Worm (Caenorhabditis elegans) whole organism, young adult: ENCODE data around the gene F28C6.8.

Experiments used
- C06A6.2 ChIP-seq: fragments of 200-800 bp; sonication (Bioruptor generic); conservative IDR thresholded peaks from 2 replicates; pipeline ENCODE4 v1.3.6; 2022; ENCODE audit warnings: missing genetic modification characterization, missing compliant biosample characterization
- F22D6.2 ChIP-seq: sonication (generic microtip); optimal IDR thresholded peaks from 2 replicates; lab custom pipeline; 2016; ENCODE audit warnings: mild to moderate bottlenecking, missing genetic modification characterization, missing compliant biosample characterization
- F23B12.7 ChIP-seq: sonication (generic microtip); optimal IDR thresholded peaks from 2 replicates; lab custom pipeline; 2017; ENCODE audit warnings: missing genetic modification characterization, mild to moderate bottlenecking, missing compliant biosample characterization, antibody characterized with exemption, moderate library complexity; ENCODE audit not compliant: insufficient read depth
- F39B2.1 ChIP-seq: fragments of 200-800 bp; sonication (Bioruptor generic); IDR thresholded peaks from 2 replicates; pipeline ENCODE4 v1.3.6; 2022; ENCODE audit warnings: missing genetic modification reagents, missing genetic modification characterization, missing compliant biosample characterization
- F49E8.2 ChIP-seq: sonication (generic microtip); optimal IDR thresholded peaks from 3 replicates; lab custom pipeline; 2017; ENCODE audit warnings: missing genetic modification characterization, mild to moderate bottlenecking, missing compliant biosample characterization, antibody characterized with exemption, moderate library complexity; ENCODE audit not compliant: insufficient read depth
- F52B5.7 ChIP-seq: sonication (generic microtip); optimal IDR thresholded peaks from 2 replicates; lab custom pipeline; 2016; ENCODE audit warnings: mild to moderate bottlenecking, missing genetic modification characterization, missing compliant biosample characterization
- T07F8.4 ChIP-seq: sonication (generic microtip); optimal IDR thresholded peaks from 2 replicates; lab custom pipeline; 2016; ENCODE audit warnings: mild to moderate bottlenecking, missing genetic modification characterization, moderate library complexity, missing compliant biosample characterization
- T26A5.8 ChIP-seq: sonication (generic microtip); optimal IDR thresholded peaks from 2 replicates; lab custom pipeline; 2016; ENCODE audit warnings: missing genetic modification characterization, missing compliant biosample characterization
- Y95B8A.8 ChIP-seq: fragments of 200-800 bp; sonication (Bioruptor generic); IDR thresholded peaks from 2 replicates; pipeline ENCODE4 v1.3.6; 2022; ENCODE audit warnings: missing genetic modification reagents, missing genetic modification characterization, missing compliant biosample characterization
- akir-1 ChIP-seq: fragments of 200-800 bp; sonication (Bioruptor generic); optimal IDR thresholded peaks from 2 replicates; lab custom pipeline; 2018; ENCODE audit warnings: mild to moderate bottlenecking, missing genetic modification characterization, moderate library complexity, missing compliant biosample characterization
- aptf-2 ChIP-seq: fragments of 200-800 bp; sonication (Bioruptor generic); conservative IDR thresholded peaks from 2 replicates; pipeline ENCODE4 v1.3.6; 2022; ENCODE audit warnings: missing genetic modification reagents, missing genetic modification characterization, missing compliant biosample characterization
- aptf-3 ChIP-seq: fragments of 200-800 bp; sonication (Bioruptor generic); IDR thresholded peaks from 2 replicates; pipeline ENCODE4 v1.3.6; 2022; ENCODE audit warnings: missing genetic modification characterization, missing compliant biosample characterization
- atf-7 ChIP-seq: sonication (generic microtip); optimal IDR thresholded peaks from 2 replicates; lab custom pipeline; 2017; ENCODE audit warnings: mild to moderate bottlenecking, missing genetic modification characterization, missing compliant biosample characterization
- attf-5 ChIP-seq: fragments of 200-800 bp; sonication (Bioruptor generic); optimal IDR thresholded peaks from 2 replicates; lab custom pipeline; 2018; ENCODE audit warnings: mild to moderate bottlenecking, missing genetic modification characterization, missing compliant biosample characterization
- bed-2 ChIP-seq: fragments of 200-800 bp; sonication (Bioruptor generic); IDR thresholded peaks from 2 replicates; pipeline ENCODE4 v1.3.6; 2022; ENCODE audit warnings: missing genetic modification reagents, missing genetic modification characterization, missing compliant biosample characterization
- cebp-2 ChIP-seq: fragments of 200-800 bp; sonication (Bioruptor generic); IDR thresholded peaks from 2 replicates; pipeline ENCODE4 v1.3.6; 2022; ENCODE audit warnings: missing genetic modification characterization, missing compliant biosample characterization
- ceh-100 ChIP-seq: fragments of 200-800 bp; sonication (Bioruptor generic); IDR thresholded peaks from 2 replicates; pipeline ENCODE4 v1.3.6; 2022; ENCODE audit warnings: missing genetic modification reagents, missing genetic modification characterization, missing compliant biosample characterization
- ceh-40 ChIP-seq: fragments of 200-800 bp; sonication (Bioruptor generic); IDR thresholded peaks from 2 replicates; pipeline ENCODE4 v1.3.6; 2022; ENCODE audit warnings: missing genetic modification characterization, missing compliant biosample characterization
- chd-7 ChIP-seq: sonication (generic microtip); optimal IDR thresholded peaks from 2 replicates; lab custom pipeline; 2016; ENCODE audit warnings: mild to moderate bottlenecking, missing genetic modification characterization, moderate library complexity, missing compliant biosample characterization
- die-1 ChIP-seq: sonication (generic microtip); optimal IDR thresholded peaks from 2 replicates; lab custom pipeline; 2016; ENCODE audit warnings: missing genotype, mild to moderate bottlenecking, missing genetic modification characterization, missing compliant biosample characterization
- dox-1 ChIP-seq: fragments of 200-800 bp; sonication (Bioruptor generic); IDR thresholded peaks from 2 replicates; pipeline ENCODE4 v1.3.6; 2022; ENCODE audit warnings: missing genetic modification reagents, missing genetic modification characterization, missing compliant biosample characterization
- egl-44 ChIP-seq: fragments of 200-800 bp; sonication (Bioruptor generic); IDR thresholded peaks from 2 replicates; pipeline ENCODE4 v1.3.6; 2022; ENCODE audit warnings: missing genetic modification reagents, missing genetic modification characterization, missing compliant biosample characterization
- ets-4 ChIP-seq: fragments of 200-800 bp; sonication (Bioruptor generic); optimal IDR thresholded peaks from 2 replicates; lab custom pipeline; 2018; ENCODE audit warnings: mild to moderate bottlenecking, missing genetic modification characterization, missing compliant biosample characterization
- gei-17 ChIP-seq: fragments of 200-800 bp; sonication (Bioruptor generic); optimal IDR thresholded peaks from 2 replicates; lab custom pipeline; 2018; ENCODE audit warnings: mild to moderate bottlenecking, missing genetic modification characterization, missing compliant biosample characterization
- him-1 ChIP-seq: sonication (generic microtip); optimal IDR thresholded peaks from 2 replicates; lab custom pipeline; 2016; ENCODE audit warnings: missing genotype, missing genetic modification reagents, missing genetic modification characterization, missing compliant biosample characterization
- hlh-26 ChIP-seq: fragments of 200-800 bp; sonication (Bioruptor generic); conservative IDR thresholded peaks from 2 replicates; pipeline ENCODE4 v1.3.6; 2022; ENCODE audit warnings: missing genetic modification reagents, missing genetic modification characterization, missing compliant biosample characterization
- hmg-1.2 ChIP-seq: fragments of 200-800 bp; sonication (Bioruptor generic); IDR thresholded peaks from 2 replicates; pipeline ENCODE4 v1.3.6; 2022; ENCODE audit warnings: missing genetic modification reagents, missing genetic modification characterization, missing compliant biosample characterization
- hsf-1 ChIP-seq: fragments of 200-800 bp; sonication (Bioruptor generic); IDR thresholded peaks from 2 replicates; pipeline ENCODE4 v1.3.6; 2022; ENCODE audit warnings: missing genetic modification reagents, missing genetic modification characterization, missing compliant biosample characterization
- lin-26 ChIP-seq: fragments of 200-800 bp; sonication (Bioruptor generic); IDR thresholded peaks from 2 replicates; pipeline ENCODE4 v1.3.6; 2022; ENCODE audit warnings: missing genetic modification reagents, missing genetic modification characterization, missing compliant biosample characterization
- lin-35 ChIP-seq, 3 experiments: fragments of 150-350 bp in 2 of 3; sonication (generic microtip) in 1 of 3; optimal IDR thresholded peaks; 2 replicates each; lab custom pipeline; 2014 to 2018; ENCODE audit warnings: missing biosample characterization in 3 of 3, missing genetic modification characterization in 3 of 3, missing genetic modification reagents in 3 of 3
- lin-40 ChIP-seq: sonication (generic microtip); optimal IDR thresholded peaks from 2 replicates; lab custom pipeline; 2016; ENCODE audit warnings: missing genetic modification characterization, mild to moderate bottlenecking, missing compliant biosample characterization, missing genotype, missing genetic modification reagents
- lir-1 ChIP-seq: fragments of 200-800 bp; sonication (Bioruptor generic); conservative IDR thresholded peaks from 2 replicates; pipeline ENCODE4 v1.3.6; 2022; ENCODE audit warnings: missing genetic modification reagents, missing genetic modification characterization, missing compliant biosample characterization
- lsl-1 ChIP-seq: fragments of 200-800 bp; sonication (Bioruptor generic); optimal IDR thresholded peaks from 2 replicates; lab custom pipeline; 2018; ENCODE audit warnings: mild to moderate bottlenecking, missing genetic modification characterization, moderate library complexity, missing compliant biosample characterization
- mxl-1 ChIP-seq: sonication (generic microtip); optimal IDR thresholded peaks from 2 replicates; lab custom pipeline; 2016; ENCODE audit warnings: missing genetic modification characterization, missing compliant biosample characterization
- nhr-27 ChIP-seq: fragments of 200-800 bp; sonication (Bioruptor generic); optimal IDR thresholded peaks from 2 replicates; lab custom pipeline; 2018; ENCODE audit warnings: mild to moderate bottlenecking, missing genetic modification characterization, moderate library complexity, missing compliant biosample characterization
- sea-2 ChIP-seq: fragments of 200-800 bp; sonication (Bioruptor generic); IDR thresholded peaks from 2 replicates; pipeline ENCODE4 v1.3.6; 2022; ENCODE audit warnings: missing genetic modification characterization, missing compliant biosample characterization
- somi-1 ChIP-seq: fragments of 200-800 bp; sonication (Bioruptor generic); optimal IDR thresholded peaks from 2 replicates; lab custom pipeline; 2018; ENCODE audit warnings: mild to moderate bottlenecking, missing genetic modification characterization, missing compliant biosample characterization
- sptf-2 ChIP-seq: fragments of 200-800 bp; sonication (Bioruptor generic); optimal IDR thresholded peaks from 2 replicates; lab custom pipeline; 2018; ENCODE audit warnings: mild to moderate bottlenecking, missing genetic modification characterization, missing compliant biosample characterization
- tbp1 ChIP-seq: fragments of 200-800 bp; sonication (Bioruptor generic); optimal IDR thresholded peaks from 2 replicates; lab custom pipeline; 2018; ENCODE audit warnings: mild to moderate bottlenecking, missing genetic modification characterization, missing compliant biosample characterization
- tlf-1 ChIP-seq: fragments of 200-800 bp; sonication (Bioruptor generic); optimal IDR thresholded peaks from 2 replicates; lab custom pipeline; 2018; ENCODE audit warnings: mild to moderate bottlenecking, missing genetic modification characterization, missing compliant biosample characterization
- xnd-1 ChIP-seq: sonication (generic microtip); optimal IDR thresholded peaks from 2 replicates; lab custom pipeline; 2016; ENCODE audit warnings: missing genotype, missing genetic modification reagents, missing genetic modification characterization, missing compliant biosample characterization
- ztf-26 ChIP-seq: sonication (generic microtip); optimal IDR thresholded peaks from 2 replicates; lab custom pipeline; 2017; ENCODE audit warnings: missing genetic modification characterization, missing compliant biosample characterization
- ztf-28 ChIP-seq: fragments of 200-800 bp; sonication (Bioruptor generic); IDR thresholded peaks from 2 replicates; pipeline ENCODE4 v1.3.6; 2022; ENCODE audit warnings: missing genetic modification reagents, missing genetic modification characterization, missing compliant biosample characterization

Gene F28C6.8

DNA sequence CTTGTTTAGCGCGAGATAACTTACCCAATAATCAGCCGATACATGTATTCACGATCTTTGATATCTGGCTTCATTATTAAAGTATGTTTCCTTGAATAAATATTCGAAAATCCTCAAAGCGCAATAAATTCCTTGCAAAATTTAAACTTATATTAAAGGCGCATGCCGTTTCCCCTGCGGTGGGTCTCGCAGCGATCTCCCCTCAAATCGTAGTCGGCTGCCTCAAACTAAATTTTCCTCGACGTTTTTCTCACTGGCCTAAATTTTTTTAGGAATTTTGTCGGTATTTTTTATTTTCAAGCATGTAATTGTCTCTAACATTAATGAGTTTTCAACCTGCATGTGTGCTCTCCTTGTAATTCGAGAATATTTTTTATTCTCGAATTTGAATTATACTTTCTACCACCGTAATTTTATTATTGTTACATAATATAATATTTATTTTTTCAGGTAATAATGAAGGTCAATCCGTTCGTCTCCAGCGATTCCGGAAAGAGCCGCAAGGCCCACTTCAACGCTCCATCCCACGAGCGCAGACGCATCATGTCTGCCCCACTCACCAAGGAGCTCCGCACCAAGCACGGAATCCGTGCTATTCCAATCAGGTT, 4.2 kb upstream of the F28C6.8 start, which contains the start of the genes cpf-1 and rpl-26 (continued):
- TF ChIP-seq egl-44 (GFP tag; lab: Robert Waterston, UW) (no peak), lir-1 (GFP tag; lab: Robert Waterston, UW) (no peak), C06A6.2 (GFP tag; lab: Robert Waterston, UW) (no peak), lin-26 (GFP tag; lab: Robert Waterston, UW) (no peak), lin-40 (tag; lab: Kevin White, UChicago) (no peak), lsl-1 (GFP tag; lab: Kevin White, UChicago) (peak; percentile 34), bed-2 (GFP tag; lab: Robert Waterston, UW) (no peak), ceh-100 (GFP tag; lab: Robert Waterston, UW) (no peak), somi-1 (GFP tag; lab: Kevin White, UChicago) (no peak), sptf-2 (GFP tag; lab: Kevin White, UChicago) (peak; percentile 92), gei-17 (no peak), T26A5.8 (no peak), Y95B8A.8 (GFP tag; lab: Robert Waterston, UW) (no peak), hmg-1.2 (GFP tag; lab: Robert Waterston, UW) (peak; percentile 28; the same call in 1 of the 2 replicates), mxl-1 (no peak), ceh-40 (GFP tag; lab: Robert Waterston, UW) (no peak), hsf-1 (GFP tag; lab: Robert Waterston, UW) (no peak), dox-1 (GFP tag; lab: Robert Waterston, UW) (no peak), ztf-28 (no peak), sea-2 (no peak), aptf-2 (no peak), atf-7 (tag; lab: Kevin White, UChicago) (no peak), die-1 (tag; lab: Kevin White, UChicago) (no peak), F49E8.2 (no peak), xnd-1 (tag; lab: Kevin White, UChicago) (no peak), lin-35 (GFP tag; optimal IDR thresholded peaks at IDR 0.05; lab: Kevin White, UChicago) (no peak), tbp1 (GFP tag; lab: Kevin White, UChicago) (peak; percentile 33), chd-7 (tag; lab: Kevin White, UChicago) (no peak), cebp-2 (GFP tag; lab: Robert Waterston, UW) (no peak), nhr-27 (tag; lab: Kevin White, UChicago) (no peak), hlh-26 (GFP tag; lab: Robert Waterston, UW) (no peak), akir-1 (GFP tag; lab: Kevin White, UChicago) (no peak), him-1 (tag; lab: Kevin White, UChicago) (no peak), tlf-1 (GFP tag; lab: Kevin White, UChicago) (no peak), F39B2.1 (GFP tag; lab: Robert Waterston, UW) (no peak), ets-4 (GFP tag; lab: Kevin White, UChicago) (no peak), F22D6.2 (no peak), F52B5.7 (tag; lab: Kevin White, UChicago) (no peak), T07F8.4 (tag; lab: Kevin White, UChicago) (no peak), ztf-26 (tag; lab: Kevin White, UChicago) (no peak), attf-5 (GFP tag; lab: Kevin White, UChicago) (peak; percentile 18), aptf-3 (no peak), F23B12.7 (tag; lab: Kevin White, UChicago) (peak; percentile 30)
